Worm (Caenorhabditis elegans) whole organism, early embryonic: ENCODE measurements around the gene rskd-1.

Experiments used
- aly-1 ChIP-seq: sonication (generic microtip); optimal IDR thresholded peaks from 2 replicates; lab custom pipeline; 2016; ENCODE audit warnings: missing genetic modification characterization, missing compliant biosample characterization
- ama-1 ChIP-seq: fragments of 150-350 bp; optimal IDR thresholded peaks from 2 replicates; lab custom pipeline; 2014
- ceh-13 ChIP-seq: fragments of 200-800 bp; sonication (Bioruptor generic); optimal IDR thresholded peaks from 2 replicates; lab custom pipeline; 2018; ENCODE audit warnings: mild to moderate bottlenecking, missing genetic modification characterization, missing compliant biosample characterization
- ceh-36 ChIP-seq: sonication (generic microtip); optimal IDR thresholded peaks from 2 replicates; lab custom pipeline; 2016; ENCODE audit warnings: missing genetic modification characterization, inconsistent platforms, missing compliant biosample characterization
- ets-7 ChIP-seq: sonication (generic microtip); optimal IDR thresholded peaks from 2 replicates; lab custom pipeline; 2016; ENCODE audit warnings: missing genotype, missing genetic modification characterization, missing compliant biosample characterization
- hmbx-1 ChIP-seq: sonication (generic microtip); optimal IDR thresholded peaks from 2 replicates; lab custom pipeline; 2016; ENCODE audit warnings: mild to moderate bottlenecking, missing genetic modification characterization, missing compliant biosample characterization
- hmg-4 ChIP-seq: fragments of 200-800 bp; sonication (Bioruptor generic); optimal IDR thresholded peaks from 2 replicates; lab custom pipeline; 2018; ENCODE audit warnings: mild to moderate bottlenecking, missing genetic modification characterization, missing compliant biosample characterization
- sea-1 ChIP-seq: fragments of 200-800 bp; sonication (Bioruptor generic); conservative IDR thresholded peaks from 2 replicates; pipeline ENCODE4 v1.3.6; 2022; ENCODE audit warnings: missing genetic modification characterization, missing compliant biosample characterization

- TF ChIP-seq ets-7 (tag; lab: Kevin White, UChicago) (no peak), ama-1 (lab: Kevin White, UChicago) (no peak), ceh-13 (GFP tag; lab: Kevin White, UChicago) (no peak), hmg-4 (GFP tag; lab: Kevin White, UChicago) (no peak), aly-1 (no peak), hmbx-1 (tag; lab: Kevin White, UChicago) (no peak), sea-1 (no peak), ceh-36 (no peak)
Measured at ce11 chrV:12245777-12246452, 42.5 kb downstream of the rskd-1 start.
